Worm (Caenorhabditis elegans): ENCODE measurements around the gene C05C10.2.

The C05C10.2 gene

DNA sequence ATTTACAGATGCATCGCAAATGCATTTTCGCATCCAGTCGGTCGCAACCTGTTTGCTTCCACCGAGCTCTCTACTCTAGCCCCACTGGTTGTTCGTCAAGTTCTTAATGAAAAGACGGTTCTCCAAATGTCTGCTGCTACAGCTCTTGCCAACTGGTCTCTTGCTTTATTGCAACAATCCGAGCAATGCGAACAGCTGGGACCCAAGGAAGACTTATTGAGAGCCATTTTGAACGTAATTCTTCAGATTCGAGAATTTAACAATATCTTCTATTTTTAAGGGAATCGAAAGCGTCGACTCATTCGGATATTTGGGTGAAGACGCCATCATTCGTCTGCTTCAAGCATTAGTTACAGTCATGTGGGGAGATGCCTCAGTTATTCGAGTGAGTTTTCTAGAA is 21.2 kb downstream of the C05C10.2 start:
- TF ChIP-seq ceh-16 (tag; optimal IDR thresholded peaks at IDR 0.05) (no peak), aly-2 (tag; optimal IDR thresholded peaks at IDR 0.05) (no peak), mab-5 (tag; optimal IDR thresholded peaks at IDR 0.05) (no peak), lsy-2 (tag; optimal IDR thresholded peaks at IDR 0.05) (no peak), zag-1 (tag; optimal IDR thresholded peaks at IDR 0.05) (no peak), ZK546.5 (tag; optimal IDR thresholded peaks at IDR 0.05) (no peak), nhr-10 (tag; optimal IDR thresholded peaks at IDR 0.05) (no peak), skn-1 (tag; optimal IDR thresholded peaks at IDR 0.05) (no peak), blmp-1 (tag; optimal IDR thresholded peaks at IDR 0.05; ENCODE audit: insufficient read depth) (no peak), mdl-1 (tag; optimal IDR thresholded peaks at IDR 0.05) (no peak), gmeb-1 (tag; optimal IDR thresholded peaks at IDR 0.05) (no peak), lin-39 (tag; optimal IDR thresholded peaks at IDR 0.05) (no peak), nhr-23 (tag; optimal IDR thresholded peaks at IDR 0.05) (no peak), ztf-4 (tag; optimal IDR thresholded peaks at IDR 0.05) (no peak)

ce11 chrII:9943837-9944236 is 21.8 kb downstream of the C05C10.2 start, which contains the start of gene flad-1:
Gene flad-1, plus strand, starts transcription at chrII:9944137.
- TF ChIP-seq egl-27 (tag; optimal IDR thresholded peaks at IDR 0.05) (no peak), nhr-10 (tag; optimal IDR thresholded peaks at IDR 0.05) (no peak), gmeb-1 (tag; optimal IDR thresholded peaks at IDR 0.05) (no peak), unc-55 (GFP tag; optimal IDR thresholded peaks at IDR 0.05) (no peak), C34F6.9 (tag; optimal IDR thresholded peaks at IDR 0.05) (no peak), lin-39 (tag; optimal IDR thresholded peaks at IDR 0.05) (no peak), nhr-129 (tag; optimal IDR thresholded peaks at IDR 0.05) (no peak), crh-2 (tag; optimal IDR thresholded peaks at IDR 0.05) (no peak), nhr-23 (tag; optimal IDR thresholded peaks at IDR 0.05) (no peak), dmd-4 (tag; optimal IDR thresholded peaks at IDR 0.05) (no peak), lin-11 (tag; optimal IDR thresholded peaks at IDR 0.05) (no peak), mbf-1 (tag; optimal IDR thresholded peaks at IDR 0.05) (no peak), sem-4 (tag; optimal IDR thresholded peaks at IDR 0.05) (no peak)

DNA sequence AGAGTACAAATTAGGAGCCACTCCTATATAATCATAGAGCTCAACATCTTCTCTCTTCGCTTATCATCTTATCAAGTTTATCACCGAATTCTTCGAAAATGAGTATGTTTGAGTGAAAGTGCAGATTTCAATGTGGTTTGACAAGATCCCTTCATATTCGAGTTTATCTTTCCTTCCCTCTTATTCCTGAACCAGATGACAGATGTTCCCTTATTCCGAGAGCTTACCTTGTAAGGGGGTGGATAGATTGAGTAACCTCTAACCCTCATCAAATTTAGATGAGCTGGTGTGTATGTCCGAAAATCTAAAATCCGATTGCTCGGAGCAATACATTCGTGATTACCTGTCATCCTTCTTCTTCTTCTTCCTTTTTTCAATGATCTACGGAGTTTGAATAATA is 26.6 kb downstream of the C05C10.2 start:
- TF ChIP-seq blmp-1 (tag; optimal IDR thresholded peaks at IDR 0.05; ENCODE audit: insufficient read depth) = no peak
- no peak for TF ChIP-seq Y55F3AM.14 (GFP tag; optimal IDR thresholded peaks at IDR 0.05)
- TF ChIP-seq ZK546.5 (tag; optimal IDR thresholded peaks at IDR 0.05) = no peak
- no peak for TF ChIP-seq zag-1 (tag; optimal IDR thresholded peaks at IDR 0.05)
- no peak for TF ChIP-seq gmeb-1 (tag; optimal IDR thresholded peaks at IDR 0.05)
- TF ChIP-seq ztf-11 (tag; optimal IDR thresholded peaks at IDR 0.05) = no peak
- no peak for TF ChIP-seq nhr-23 (tag; optimal IDR thresholded peaks at IDR 0.05)
- no peak for TF ChIP-seq F13H6.1 (tag; optimal IDR thresholded peaks at IDR 0.05)
- TF ChIP-seq elt-3 (tag; optimal IDR thresholded peaks at IDR 0.05) = no peak
- no peak for TF ChIP-seq fos-1 (tag; optimal IDR thresholded peaks at IDR 0.05)
- TF ChIP-seq snpc-4 (tag; optimal IDR thresholded peaks at IDR 0.05) = no peak
- no peak for TF ChIP-seq mdl-1 (tag; optimal IDR thresholded peaks at IDR 0.05)
- TF ChIP-seq unc-55 (GFP tag; optimal IDR thresholded peaks at IDR 0.05) = no peak
- TF ChIP-seq nhr-12 (tag; optimal IDR thresholded peaks at IDR 0.05) = no peak
- TF ChIP-seq nhr-129 (tag; optimal IDR thresholded peaks at IDR 0.05) = no peak
- TF ChIP-seq mab-5 (tag; optimal IDR thresholded peaks at IDR 0.05) = no peak
- no peak for TF ChIP-seq mbf-1 (tag; optimal IDR thresholded peaks at IDR 0.05)
- TF ChIP-seq R02D3.7 (tag; optimal IDR thresholded peaks at IDR 0.05) = no peak

- TF ChIP-seq ZK546.5 (tag; optimal IDR thresholded peaks at IDR 0.05) (no peak), lin-11 (tag; optimal IDR thresholded peaks at IDR 0.05) (no peak), mdl-1 (tag; optimal IDR thresholded peaks at IDR 0.05) (no peak), fos-1 (tag; optimal IDR thresholded peaks at IDR 0.05) (no peak), R02D3.7 (tag; optimal IDR thresholded peaks at IDR 0.05) (no peak), snpc-4 (tag; optimal IDR thresholded peaks at IDR 0.05) (no peak), ztf-1 (GFP tag; conservative IDR thresholded peaks at IDR 0.05) (no peak), nhr-237 (tag; optimal IDR thresholded peaks at IDR 0.05) (no peak), nhr-10 (tag; optimal IDR thresholded peaks at IDR 0.05) (no peak), nhr-12 (tag; optimal IDR thresholded peaks at IDR 0.05) (no peak), nhr-21 (tag; optimal IDR thresholded peaks at IDR 0.05) (no peak)
Measured at ce11 chrII:9951846-9952245, 29.8 kb downstream of the C05C10.2 start.

DNA sequence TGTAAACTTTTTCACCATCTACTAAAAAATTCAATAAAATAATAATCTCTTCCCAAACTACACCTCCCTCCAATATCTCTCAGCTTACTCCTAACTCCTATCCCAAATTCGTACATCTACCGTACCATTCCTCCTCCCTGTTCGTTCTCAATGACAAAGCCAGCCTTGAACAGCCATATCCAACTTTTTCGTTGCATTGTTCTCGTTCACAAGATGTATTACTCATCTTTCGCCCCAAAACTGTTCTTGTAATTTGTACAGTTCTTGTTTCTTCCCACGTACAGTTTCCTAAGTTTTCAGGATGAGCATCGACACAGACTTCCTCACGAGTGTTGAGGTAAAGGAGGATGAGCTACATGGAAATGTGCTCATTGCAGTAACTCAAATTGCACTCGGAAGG is 32.9 kb downstream of the C05C10.2 start, which contains the start of gene egl-43:
Gene egl-43, plus strand, starts transcription at position 301 of the 400 bp plus-strand sequence.
- no peak for TF ChIP-seq ama-1 (optimal IDR thresholded peaks at IDR 0.05)
